Worm (Caenorhabditis elegans) whole organism, young adult: Measurements from ENCODE around the gene M03F8.7.
A peak's percentile ranks its signal among the peaks of the same experiment; 100 is the strongest.

Experiments
- B0019.2 ChIP-seq: fragments of 200-800 bp; sonication (Bioruptor generic); conservative IDR thresholded peaks from 2 replicates; pipeline ENCODE4 v1.3.6; 2022; ENCODE audit warnings: missing genetic modification reagents, missing genetic modification characterization, missing compliant biosample characterization
- B0035.1 ChIP-seq: sonication (generic microtip); optimal IDR thresholded peaks from 2 replicates; lab custom pipeline; 2016; ENCODE audit warnings: missing genetic modification characterization, mild to moderate bottlenecking, missing compliant biosample characterization, missing genotype, missing genetic modification reagents
- C06A6.2 ChIP-seq: fragments of 200-800 bp; sonication (Bioruptor generic); conservative IDR thresholded peaks from 2 replicates; pipeline ENCODE4 v1.3.6; 2022; ENCODE audit warnings: missing genetic modification characterization, missing compliant biosample characterization
- F23B12.7 ChIP-seq: sonication (generic microtip); optimal IDR thresholded peaks from 2 replicates; lab custom pipeline; 2017; ENCODE audit warnings: missing genetic modification characterization, mild to moderate bottlenecking, missing compliant biosample characterization, antibody characterized with exemption, moderate library complexity; ENCODE audit not compliant: insufficient read depth
- F33H1.4 ChIP-seq: fragments of 200-800 bp; sonication (Bioruptor generic); IDR thresholded peaks from 2 replicates; pipeline ENCODE4 v1.3.6; 2022; ENCODE audit warnings: missing genetic modification reagents, missing genetic modification characterization, missing compliant biosample characterization
- F37B4.10 ChIP-seq: fragments of 200-800 bp; sonication (Bioruptor generic); IDR thresholded peaks from 2 replicates; pipeline ENCODE4 v1.3.6; 2022; ENCODE audit warnings: missing genetic modification characterization, missing compliant biosample characterization
- F39B2.1 ChIP-seq: fragments of 200-800 bp; sonication (Bioruptor generic); IDR thresholded peaks from 2 replicates; pipeline ENCODE4 v1.3.6; 2022; ENCODE audit warnings: missing genetic modification reagents, missing genetic modification characterization, missing compliant biosample characterization
- F49E8.2 ChIP-seq: sonication (generic microtip); optimal IDR thresholded peaks from 3 replicates; lab custom pipeline; 2017; ENCODE audit warnings: missing genetic modification characterization, mild to moderate bottlenecking, missing compliant biosample characterization, antibody characterized with exemption, moderate library complexity; ENCODE audit not compliant: insufficient read depth
- F52B5.7 ChIP-seq: sonication (generic microtip); optimal IDR thresholded peaks from 2 replicates; lab custom pipeline; 2016; ENCODE audit warnings: mild to moderate bottlenecking, missing genetic modification characterization, missing compliant biosample characterization
- F55B11.4 ChIP-seq: sonication (generic microtip); optimal IDR thresholded peaks from 2 replicates; lab custom pipeline; 2016; ENCODE audit warnings: missing compliant biosample characterization, missing genetic modification characterization, borderline replicate concordance; ENCODE audit not compliant: insufficient read depth
- K11D2.4 ChIP-seq: fragments of 200-800 bp; sonication (Bioruptor generic); IDR thresholded peaks from 2 replicates; pipeline ENCODE4 v1.3.6; 2022; ENCODE audit warnings: missing genetic modification reagents, missing genetic modification characterization, missing compliant biosample characterization
- K12H6.12 ChIP-seq: fragments of 200-800 bp; sonication (Bioruptor generic); optimal IDR thresholded peaks from 2 replicates; lab custom pipeline; 2018; ENCODE audit warnings: mild to moderate bottlenecking, missing genetic modification characterization, missing compliant biosample characterization
- T07F8.4 ChIP-seq: sonication (generic microtip); optimal IDR thresholded peaks from 2 replicates; lab custom pipeline; 2016; ENCODE audit warnings: mild to moderate bottlenecking, missing genetic modification characterization, moderate library complexity, missing compliant biosample characterization
- Y53G8AR.9 ChIP-seq: fragments of 200-800 bp; sonication (Bioruptor generic); conservative IDR thresholded peaks from 2 replicates; pipeline ENCODE4 v1.3.6; 2022; ENCODE audit warnings: missing genetic modification reagents, missing genetic modification characterization, missing compliant biosample characterization
- Y56A3A.18 ChIP-seq: fragments of 200-800 bp; sonication (Bioruptor generic); IDR thresholded peaks from 2 replicates; pipeline ENCODE4 v1.3.6; 2022; ENCODE audit warnings: missing genetic modification reagents, missing genetic modification characterization, missing compliant biosample characterization
- Y79H2A.3 ChIP-seq: fragments of 200-800 bp; sonication (Bioruptor generic); conservative IDR thresholded peaks from 2 replicates; pipeline ENCODE4 v1.3.6; 2022; ENCODE audit warnings: missing genetic modification reagents, missing genetic modification characterization, missing compliant biosample characterization
- akir-1 ChIP-seq: fragments of 200-800 bp; sonication (Bioruptor generic); optimal IDR thresholded peaks from 2 replicates; lab custom pipeline; 2018; ENCODE audit warnings: mild to moderate bottlenecking, missing genetic modification characterization, moderate library complexity, missing compliant biosample characterization
- aptf-2 ChIP-seq: fragments of 200-800 bp; sonication (Bioruptor generic); conservative IDR thresholded peaks from 2 replicates; pipeline ENCODE4 v1.3.6; 2022; ENCODE audit warnings: missing genetic modification reagents, missing genetic modification characterization, missing compliant biosample characterization
- aptf-3 ChIP-seq: fragments of 200-800 bp; sonication (Bioruptor generic); IDR thresholded peaks from 2 replicates; pipeline ENCODE4 v1.3.6; 2022; ENCODE audit warnings: missing genetic modification characterization, missing compliant biosample characterization
- attf-3 ChIP-seq: fragments of 200-800 bp; sonication (Bioruptor generic); conservative IDR thresholded peaks from 2 replicates; pipeline ENCODE4 v1.3.6; 2022; ENCODE audit warnings: missing genetic modification reagents, missing genetic modification characterization, missing compliant biosample characterization
- bed-1 ChIP-seq: fragments of 200-800 bp; sonication (Bioruptor generic); IDR thresholded peaks from 2 replicates; pipeline ENCODE4 v1.3.6; 2022; ENCODE audit warnings: missing genetic modification reagents, missing genetic modification characterization, missing compliant biosample characterization
- cebp-1 ChIP-seq, 2 experiments: fragments of 200-800 bp in 1 of 2; sonication (Bioruptor generic) in 1 of 2; sonication (generic microtip) in 1 of 2; IDR thresholded peaks in 1 of 2; optimal IDR thresholded peaks in 1 of 2; 2 replicates each; pipeline versions ENCODE4 v1.3.6 to Lab custom; 2017 to 2022; ENCODE audit warnings: missing compliant biosample characterization in 2 of 2, missing genetic modification characterization in 2 of 2, mild to moderate bottlenecking in 1 of 2, missing genetic modification reagents in 1 of 2, moderate library complexity in 1 of 2
- ceh-40 ChIP-seq: fragments of 200-800 bp; sonication (Bioruptor generic); IDR thresholded peaks from 2 replicates; pipeline ENCODE4 v1.3.6; 2022; ENCODE audit warnings: missing genetic modification characterization, missing compliant biosample characterization
- egl-18 ChIP-seq: fragments of 200-800 bp; sonication (Bioruptor generic); IDR thresholded peaks from 2 replicates; pipeline ENCODE4 v1.3.6; 2022; ENCODE audit warnings: missing genetic modification reagents, missing genetic modification characterization, missing compliant biosample characterization
- fkh-3 ChIP-seq: sonication (generic microtip); optimal IDR thresholded peaks from 2 replicates; lab custom pipeline; 2016; ENCODE audit warnings: mild to moderate bottlenecking, missing genetic modification characterization, missing compliant biosample characterization
- hlh-26 ChIP-seq: fragments of 200-800 bp; sonication (Bioruptor generic); conservative IDR thresholded peaks from 2 replicates; pipeline ENCODE4 v1.3.6; 2022; ENCODE audit warnings: missing genetic modification reagents, missing genetic modification characterization, missing compliant biosample characterization
- lin-26 ChIP-seq: fragments of 200-800 bp; sonication (Bioruptor generic); IDR thresholded peaks from 2 replicates; pipeline ENCODE4 v1.3.6; 2022; ENCODE audit warnings: missing genetic modification reagents, missing genetic modification characterization, missing compliant biosample characterization
- lin-35 ChIP-seq, 3 experiments: fragments of 150-350 bp in 2 of 3; sonication (generic microtip) in 1 of 3; optimal IDR thresholded peaks; 2 replicates each; lab custom pipeline; 2014 to 2018; ENCODE audit warnings: missing biosample characterization in 3 of 3, missing genetic modification characterization in 3 of 3, missing genetic modification reagents in 3 of 3
- lsl-1 ChIP-seq: fragments of 200-800 bp; sonication (Bioruptor generic); optimal IDR thresholded peaks from 2 replicates; lab custom pipeline; 2018; ENCODE audit warnings: mild to moderate bottlenecking, missing genetic modification characterization, moderate library complexity, missing compliant biosample characterization
- madf-6 ChIP-seq: fragments of 200-800 bp; sonication (Bioruptor generic); IDR thresholded peaks from 2 replicates; pipeline ENCODE4 v1.3.6; 2022; ENCODE audit warnings: missing genetic modification reagents, missing genetic modification characterization, missing compliant biosample characterization
- nhr-120 ChIP-seq: fragments of 200-800 bp; sonication (Bioruptor generic); IDR thresholded peaks from 2 replicates; pipeline ENCODE4 v1.3.6; 2022; ENCODE audit warnings: missing genetic modification characterization, missing compliant biosample characterization
- nhr-179 ChIP-seq: sonication (generic microtip); optimal IDR thresholded peaks from 2 replicates; lab custom pipeline; 2016; ENCODE audit warnings: mild to moderate bottlenecking, missing genetic modification characterization, missing compliant biosample characterization
- pha-4 ChIP-seq: fragments of 150-350 bp; sonication (generic microtip); optimal IDR thresholded peaks from 2 replicates; lab custom pipeline; 2014; ENCODE audit warnings: missing biosample characterization, missing genetic modification reagents, missing genetic modification characterization
- rcor-1 ChIP-seq: fragments of 200-800 bp; sonication (Bioruptor generic); IDR thresholded peaks from 2 replicates; pipeline ENCODE4 v1.3.6; 2022; ENCODE audit warnings: missing genetic modification reagents, missing genetic modification characterization, missing compliant biosample characterization
- repo-1 ChIP-seq: sonication (generic microtip); optimal IDR thresholded peaks from 2 replicates; lab custom pipeline; 2017; ENCODE audit warnings: mild to moderate bottlenecking, missing genetic modification characterization, missing compliant biosample characterization
- rpc-1 ChIP-seq, 2 experiments: fragments of 150-350 bp in 1 of 2; sonication (generic microtip) in 1 of 2; optimal IDR thresholded peaks; 2 replicates each; lab custom pipeline; 2014 to 2018; ENCODE audit warnings: missing biosample characterization in 1 of 2, missing genetic modification characterization in 1 of 2, missing genetic modification reagents in 1 of 2, missing genotype in 1 of 2
- sdz-38 ChIP-seq: sonication (generic microtip); optimal IDR thresholded peaks from 2 replicates; lab custom pipeline; 2016; ENCODE audit warnings: missing genotype, missing genetic modification characterization, missing compliant biosample characterization
- snpc-1.3 ChIP-seq: sonication (generic microtip); optimal IDR thresholded peaks from 2 replicates; lab custom pipeline; 2017; ENCODE audit warnings: missing genetic modification characterization, mild to moderate bottlenecking, missing compliant biosample characterization, antibody characterized with exemption, moderate library complexity, missing genotype, missing genetic modification reagents; ENCODE audit not compliant: insufficient read depth
- snpc-3.4 ChIP-seq: sonication (generic microtip); optimal IDR thresholded peaks from 2 replicates; lab custom pipeline; 2017; ENCODE audit warnings: missing genetic modification characterization, mild to moderate bottlenecking, missing compliant biosample characterization, antibody characterized with exemption, moderate library complexity, missing genotype, missing genetic modification reagents
- tlf-1 ChIP-seq: fragments of 200-800 bp; sonication (Bioruptor generic); optimal IDR thresholded peaks from 2 replicates; lab custom pipeline; 2018; ENCODE audit warnings: mild to moderate bottlenecking, missing genetic modification characterization, missing compliant biosample characterization
- unc-62 ChIP-seq: fragments of 150-350 bp; optimal IDR thresholded peaks from 2 replicates; lab custom pipeline; 2014; ENCODE audit warnings: missing biosample characterization, missing genetic modification reagents, missing genetic modification characterization
- zfh-2 ChIP-seq: fragments of 200-800 bp; sonication (Bioruptor generic); conservative IDR thresholded peaks from 2 replicates; pipeline ENCODE4 v1.3.6; 2022; ENCODE audit warnings: missing genetic modification reagents, missing genetic modification characterization, missing compliant biosample characterization

The M03F8.7 gene

ce11 chrV:5907090-5907489, 29.6 kb upstream of the M03F8.7 start, which contains the start of gene C04E6.4:
C04E6.4 (plus strand) TSS chrV:5907390.
- TF ChIP-seq snpc-3.4 (tag; lab: Kevin White, UChicago) (no peak), lin-26 (no peak), T07F8.4 (tag; lab: Kevin White, UChicago) (no peak), tlf-1 (no peak)

ce11 chrV:5912426-5912825, 24.3 kb upstream of the M03F8.7 start, which contains the start of gene C04E6.13:
C04E6.13 (plus strand) TSS chrV:5912726.
- TF ChIP-seq ceh-40 (GFP tag; lab: Robert Waterston, UW): no peak
- TF ChIP-seq tlf-1: no peak
- no peak for TF ChIP-seq bed-1 (GFP tag; lab: Robert Waterston, UW)
- TF ChIP-seq, all 124 proteins: peak for 0

ce11 chrV:5916862-5917261, 19.9 kb upstream of the M03F8.7 start:
- TF ChIP-seq B0035.1: no peak
- no peak for TF ChIP-seq ceh-40 (GFP tag; lab: Robert Waterston, UW)
- TF ChIP-seq fkh-3 (tag; lab: Kevin White, UChicago): no peak
- no peak for TF ChIP-seq rcor-1 (GFP tag; lab: Robert Waterston, UW)
- no peak for TF ChIP-seq F52B5.7 (tag; lab: Kevin White, UChicago)
- TF ChIP-seq repo-1: no peak
- no peak for TF ChIP-seq hlh-26
- no peak for TF ChIP-seq F23B12.7 (tag; lab: Kevin White, UChicago)
- TF ChIP-seq B0019.2 (GFP tag; lab: Robert Waterston, UW): no peak
- no peak for TF ChIP-seq aptf-2 (GFP tag; lab: Robert Waterston, UW)
- no peak for TF ChIP-seq sdz-38 (tag; lab: Kevin White, UChicago)
- no peak for TF ChIP-seq cebp-1 (GFP tag; IDR thresholded peaks at IDR 0.05; lab: Robert Waterston, UW)
- TF ChIP-seq cebp-1 (tag; optimal IDR thresholded peaks at IDR 0.05; lab: Kevin White, UChicago): no peak
- TF ChIP-seq K12H6.12 (tag; lab: Kevin White, UChicago): no peak
- no peak for TF ChIP-seq Y53G8AR.9 (GFP tag; lab: Robert Waterston, UW)
- no peak for TF ChIP-seq egl-18
- no peak for TF ChIP-seq Y56A3A.18 (GFP tag; lab: Robert Waterston, UW)
- TF ChIP-seq attf-3: no peak
- no peak for TF ChIP-seq zfh-2
- no peak for TF ChIP-seq akir-1

ce11 chrV:5917707-5918106, 19.0 kb upstream of the M03F8.7 start, which contains the start of gene lrpr-1:
lrpr-1 (minus strand) TSS chrV:5917891.
- TF ChIP-seq F49E8.2 (tag; lab: Kevin White, UChicago) (no peak), F33H1.4 (GFP tag; lab: Robert Waterston, UW) (peak; percentile 70; the same call in 1 of the 2 replicates), Y79H2A.3 (GFP tag; lab: Robert Waterston, UW) (no peak), madf-6 (GFP tag; lab: Robert Waterston, UW) (peak; percentile 85), lin-35 (GFP tag; optimal IDR thresholded peaks at IDR 0.05; lab: Kevin White, UChicago) (peak; percentile 65 to 95 (median 67)), snpc-3.4 (tag; lab: Kevin White, UChicago) (peak; percentile 42), lsl-1 (GFP tag; lab: Kevin White, UChicago) (peak; percentile 53), F37B4.10 (GFP tag; lab: Robert Waterston, UW) (no peak), C06A6.2 (0 out of 2 replicates have a peak, but pooled peaks have one; percentile 42), nhr-179 (tag; lab: Kevin White, UChicago) (no peak), pha-4 (tag; lab: Kevin White, UChicago) (no peak), repo-1 (no peak), aptf-3 (no peak), K11D2.4 (GFP tag; lab: Robert Waterston, UW) (peak; percentile 78), F52B5.7 (tag; lab: Kevin White, UChicago) (no peak), rpc-1 (optimal IDR thresholded peaks at IDR 0.05; lab: Kevin White, UChicago) (no peak), rpc-1 (tag; optimal IDR thresholded peaks at IDR 0.05; lab: Kevin White, UChicago) (no peak), B0035.1 (peak; percentile 12), nhr-120 (GFP tag; lab: Robert Waterston, UW) (no peak), F55B11.4 (no peak), snpc-1.3 (tag; lab: Kevin White, UChicago) (no peak), F39B2.1 (GFP tag; lab: Robert Waterston, UW) (no peak), egl-18 (no peak), unc-62 (GFP tag; lab: Kevin White, UChicago) (no peak)
